Worm (Caenorhabditis elegans) whole organism, young adult: ENCODE measurements around the gene cyp-37A1.
A peak's percentile ranks its signal among the peaks of the same experiment; 100 is the strongest.

Experiments
- B0019.2 ChIP-seq: fragments of 200-800 bp; sonication (Bioruptor generic); conservative IDR thresholded peaks from 2 replicates; pipeline ENCODE4 v1.3.6; 2022; ENCODE audit warnings: missing genetic modification reagents, missing genetic modification characterization, missing compliant biosample characterization
- B0261.1 ChIP-seq: sonication (generic microtip); optimal IDR thresholded peaks from 2 replicates; lab custom pipeline; 2016; ENCODE audit warnings: mild to moderate bottlenecking, missing genetic modification characterization, moderate library complexity, missing compliant biosample characterization
- C06A6.2 ChIP-seq: fragments of 200-800 bp; sonication (Bioruptor generic); conservative IDR thresholded peaks from 2 replicates; pipeline ENCODE4 v1.3.6; 2022; ENCODE audit warnings: missing genetic modification characterization, missing compliant biosample characterization
- F37B4.10 ChIP-seq: fragments of 200-800 bp; sonication (Bioruptor generic); IDR thresholded peaks from 2 replicates; pipeline ENCODE4 v1.3.6; 2022; ENCODE audit warnings: missing genetic modification characterization, missing compliant biosample characterization
- F49E8.2 ChIP-seq: sonication (generic microtip); optimal IDR thresholded peaks from 3 replicates; lab custom pipeline; 2017; ENCODE audit warnings: missing genetic modification characterization, mild to moderate bottlenecking, missing compliant biosample characterization, antibody characterized with exemption, moderate library complexity; ENCODE audit not compliant: insufficient read depth
- T07F8.4 ChIP-seq: sonication (generic microtip); optimal IDR thresholded peaks from 2 replicates; lab custom pipeline; 2016; ENCODE audit warnings: mild to moderate bottlenecking, missing genetic modification characterization, moderate library complexity, missing compliant biosample characterization
- T26A5.8 ChIP-seq: sonication (generic microtip); optimal IDR thresholded peaks from 2 replicates; lab custom pipeline; 2016; ENCODE audit warnings: missing genetic modification characterization, missing compliant biosample characterization
- atf-7 ChIP-seq: sonication (generic microtip); optimal IDR thresholded peaks from 2 replicates; lab custom pipeline; 2017; ENCODE audit warnings: mild to moderate bottlenecking, missing genetic modification characterization, missing compliant biosample characterization
- attf-6 ChIP-seq: fragments of 200-800 bp; sonication (Bioruptor generic); IDR thresholded peaks from 2 replicates; pipeline ENCODE4 v1.3.6; 2022; ENCODE audit warnings: missing genetic modification reagents, missing genetic modification characterization, missing compliant biosample characterization
- cebp-1 ChIP-seq, 2 experiments: fragments of 200-800 bp in 1 of 2; sonication (Bioruptor generic) in 1 of 2; sonication (generic microtip) in 1 of 2; IDR thresholded peaks in 1 of 2; optimal IDR thresholded peaks in 1 of 2; 2 replicates each; pipeline versions ENCODE4 v1.3.6 to Lab custom; 2017 to 2022; ENCODE audit warnings: missing compliant biosample characterization in 2 of 2, missing genetic modification characterization in 2 of 2, mild to moderate bottlenecking in 1 of 2, missing genetic modification reagents in 1 of 2, moderate library complexity in 1 of 2
- cebp-2 ChIP-seq: fragments of 200-800 bp; sonication (Bioruptor generic); IDR thresholded peaks from 2 replicates; pipeline ENCODE4 v1.3.6; 2022; ENCODE audit warnings: missing genetic modification characterization, missing compliant biosample characterization
- ceh-27 ChIP-seq: fragments of 200-800 bp; sonication (Bioruptor generic); optimal IDR thresholded peaks from 2 replicates; lab custom pipeline; 2018; ENCODE audit warnings: mild to moderate bottlenecking, missing genetic modification characterization, moderate library complexity, missing compliant biosample characterization
- ceh-58 ChIP-seq: fragments of 200-800 bp; sonication (Bioruptor generic); IDR thresholded peaks from 2 replicates; pipeline ENCODE4 v1.3.6; 2022; ENCODE audit warnings: missing genetic modification characterization, missing compliant biosample characterization
- ceh-79 ChIP-seq: sonication (generic microtip); optimal IDR thresholded peaks from 2 replicates; lab custom pipeline; 2017; ENCODE audit warnings: mild to moderate bottlenecking, missing genetic modification characterization, missing compliant biosample characterization
- ceh-91 ChIP-seq: fragments of 200-800 bp; sonication (Bioruptor generic); IDR thresholded peaks from 2 replicates; pipeline ENCODE4 v1.3.6; 2022; ENCODE audit warnings: missing genetic modification reagents, missing genetic modification characterization, missing compliant biosample characterization
- die-1 ChIP-seq: sonication (generic microtip); optimal IDR thresholded peaks from 2 replicates; lab custom pipeline; 2016; ENCODE audit warnings: missing genotype, mild to moderate bottlenecking, missing genetic modification characterization, missing compliant biosample characterization
- egrh-3 ChIP-seq: fragments of 200-800 bp; sonication (Bioruptor generic); IDR thresholded peaks from 2 replicates; pipeline ENCODE4 v1.3.6; 2022; ENCODE audit warnings: missing genetic modification reagents, missing genetic modification characterization, missing compliant biosample characterization
- ekl-4 ChIP-seq: fragments of 200-800 bp; sonication (Bioruptor generic); IDR thresholded peaks from 2 replicates; pipeline ENCODE4 v1.3.6; 2022; ENCODE audit warnings: missing genetic modification reagents, missing genetic modification characterization, missing compliant biosample characterization
- fkh-3 ChIP-seq: sonication (generic microtip); optimal IDR thresholded peaks from 2 replicates; lab custom pipeline; 2016; ENCODE audit warnings: mild to moderate bottlenecking, missing genetic modification characterization, missing compliant biosample characterization
- gei-17 ChIP-seq: fragments of 200-800 bp; sonication (Bioruptor generic); optimal IDR thresholded peaks from 2 replicates; lab custom pipeline; 2018; ENCODE audit warnings: mild to moderate bottlenecking, missing genetic modification characterization, missing compliant biosample characterization
- hmg-20 ChIP-seq: fragments of 200-800 bp; sonication (Bioruptor generic); IDR thresholded peaks from 2 replicates; pipeline ENCODE4 v1.3.6; 2022; ENCODE audit warnings: missing genetic modification reagents, missing genetic modification characterization, missing compliant biosample characterization
- hrde-1 ChIP-seq: sonication (generic microtip); optimal IDR thresholded peaks from 2 replicates; lab custom pipeline; 2016; ENCODE audit warnings: missing genetic modification characterization, mild to moderate bottlenecking, missing compliant biosample characterization, moderate library complexity, missing genotype, missing genetic modification reagents, borderline replicate concordance
- let-526 ChIP-seq: fragments of 200-800 bp; sonication (Bioruptor generic); IDR thresholded peaks from 2 replicates; pipeline ENCODE4 v1.3.6; 2022; ENCODE audit warnings: missing genetic modification reagents, missing genetic modification characterization, missing compliant biosample characterization
- let-607 ChIP-seq, 2 experiments: fragments of 200-800 bp in 1 of 2; sonication (Bioruptor generic) in 1 of 2; sonication (generic microtip) in 1 of 2; optimal IDR thresholded peaks; 2 replicates each; lab custom pipeline; 2016 to 2018; ENCODE audit warnings: mild to moderate bottlenecking in 2 of 2, missing compliant biosample characterization in 2 of 2, missing genetic modification characterization in 2 of 2, moderate library complexity in 2 of 2, missing genotype in 1 of 2
- lin-26 ChIP-seq: fragments of 200-800 bp; sonication (Bioruptor generic); IDR thresholded peaks from 2 replicates; pipeline ENCODE4 v1.3.6; 2022; ENCODE audit warnings: missing genetic modification reagents, missing genetic modification characterization, missing compliant biosample characterization
- lin-35 ChIP-seq, 3 experiments: fragments of 150-350 bp in 2 of 3; sonication (generic microtip) in 1 of 3; optimal IDR thresholded peaks; 2 replicates each; lab custom pipeline; 2014 to 2018; ENCODE audit warnings: missing biosample characterization in 3 of 3, missing genetic modification characterization in 3 of 3, missing genetic modification reagents in 3 of 3
- lin-54 ChIP-seq: fragments of 200-800 bp; sonication (Bioruptor generic); optimal IDR thresholded peaks from 2 replicates; lab custom pipeline; 2018; ENCODE audit warnings: mild to moderate bottlenecking, missing genetic modification characterization, missing compliant biosample characterization
- lsl-1 ChIP-seq: fragments of 200-800 bp; sonication (Bioruptor generic); optimal IDR thresholded peaks from 2 replicates; lab custom pipeline; 2018; ENCODE audit warnings: mild to moderate bottlenecking, missing genetic modification characterization, moderate library complexity, missing compliant biosample characterization
- madf-6 ChIP-seq: fragments of 200-800 bp; sonication (Bioruptor generic); IDR thresholded peaks from 2 replicates; pipeline ENCODE4 v1.3.6; 2022; ENCODE audit warnings: missing genetic modification reagents, missing genetic modification characterization, missing compliant biosample characterization
- mcd-1 ChIP-seq: fragments of 200-800 bp; sonication (Bioruptor generic); IDR thresholded peaks from 2 replicates; pipeline ENCODE4 v1.3.6; 2022; ENCODE audit warnings: missing genetic modification reagents, missing genetic modification characterization, missing compliant biosample characterization
- mxl-1 ChIP-seq: sonication (generic microtip); optimal IDR thresholded peaks from 2 replicates; lab custom pipeline; 2016; ENCODE audit warnings: missing genetic modification characterization, missing compliant biosample characterization
- nfya-2 ChIP-seq: fragments of 200-800 bp; sonication (Bioruptor generic); IDR thresholded peaks from 2 replicates; pipeline ENCODE4 v1.3.6; 2022; ENCODE audit warnings: missing genetic modification reagents, missing genetic modification characterization, missing compliant biosample characterization
- nhr-120 ChIP-seq: fragments of 200-800 bp; sonication (Bioruptor generic); IDR thresholded peaks from 2 replicates; pipeline ENCODE4 v1.3.6; 2022; ENCODE audit warnings: missing genetic modification characterization, missing compliant biosample characterization
- nhr-179 ChIP-seq: sonication (generic microtip); optimal IDR thresholded peaks from 2 replicates; lab custom pipeline; 2016; ENCODE audit warnings: mild to moderate bottlenecking, missing genetic modification characterization, missing compliant biosample characterization
- pbrm-1 ChIP-seq: fragments of 200-800 bp; sonication (Bioruptor generic); IDR thresholded peaks from 2 replicates; pipeline ENCODE4 v1.3.6; 2022; ENCODE audit warnings: missing genetic modification reagents, missing genetic modification characterization, missing compliant biosample characterization
- pha-4 ChIP-seq: fragments of 150-350 bp; sonication (generic microtip); optimal IDR thresholded peaks from 2 replicates; lab custom pipeline; 2014; ENCODE audit warnings: missing biosample characterization, missing genetic modification reagents, missing genetic modification characterization
- rcor-1 ChIP-seq: fragments of 200-800 bp; sonication (Bioruptor generic); IDR thresholded peaks from 2 replicates; pipeline ENCODE4 v1.3.6; 2022; ENCODE audit warnings: missing genetic modification reagents, missing genetic modification characterization, missing compliant biosample characterization
- unc-62 ChIP-seq: fragments of 150-350 bp; optimal IDR thresholded peaks from 2 replicates; lab custom pipeline; 2014; ENCODE audit warnings: missing biosample characterization, missing genetic modification reagents, missing genetic modification characterization
- zfh-2 ChIP-seq: fragments of 200-800 bp; sonication (Bioruptor generic); conservative IDR thresholded peaks from 2 replicates; pipeline ENCODE4 v1.3.6; 2022; ENCODE audit warnings: missing genetic modification reagents, missing genetic modification characterization, missing compliant biosample characterization
- zim-3 ChIP-seq: sonication (generic microtip); optimal IDR thresholded peaks from 2 replicates; lab custom pipeline; 2017; ENCODE audit warnings: mild to moderate bottlenecking, missing genetic modification characterization, moderate library complexity, missing compliant biosample characterization
- ztf-28 ChIP-seq: fragments of 200-800 bp; sonication (Bioruptor generic); IDR thresholded peaks from 2 replicates; pipeline ENCODE4 v1.3.6; 2022; ENCODE audit warnings: missing genetic modification reagents, missing genetic modification characterization, missing compliant biosample characterization

Gene cyp-37A1

DNA sequence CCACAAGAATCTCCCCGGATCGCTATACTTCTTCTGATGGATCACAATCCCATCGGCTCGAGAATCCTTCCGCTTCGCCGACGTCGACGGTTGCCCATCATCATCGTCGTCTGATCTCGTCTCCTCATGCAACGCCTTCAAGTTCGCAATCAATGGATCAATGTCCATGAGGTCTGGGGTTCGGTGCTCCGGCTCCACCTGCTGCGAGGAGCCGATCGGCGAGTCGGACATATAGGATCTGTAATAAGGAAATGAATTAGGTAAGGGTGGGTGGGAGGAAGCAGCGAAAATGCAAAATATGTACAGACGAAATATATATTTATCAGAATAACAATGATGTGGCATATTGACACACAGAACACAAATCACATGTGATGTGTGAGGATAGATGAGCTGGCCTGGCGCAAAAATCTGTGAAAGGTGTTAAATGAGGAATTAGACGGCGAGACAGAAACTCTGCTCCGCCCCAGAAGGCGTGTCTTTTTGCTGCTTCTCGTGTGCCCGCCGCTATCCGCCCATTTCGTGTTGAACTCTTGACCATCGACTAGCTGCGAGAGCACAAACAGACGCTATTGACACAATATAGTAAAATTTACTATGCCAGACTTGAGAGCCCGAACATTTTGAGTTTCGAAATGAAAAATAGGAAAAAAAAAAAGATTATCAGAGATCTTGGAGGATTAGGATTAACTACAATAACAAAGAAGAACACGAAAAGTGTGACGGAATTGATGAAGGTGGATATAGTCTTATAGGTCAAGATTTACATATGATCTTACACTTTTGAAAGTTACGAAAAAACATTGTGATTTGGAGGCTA is 20.9 kb upstream of the cyp-37A1 start:
- no peak for TF ChIP-seq cebp-1 (GFP tag; IDR thresholded peaks at IDR 0.05; lab: Robert Waterston, UW)
- no peak for TF ChIP-seq cebp-1 (tag; optimal IDR thresholded peaks at IDR 0.05; lab: Kevin White, UChicago)
- TF ChIP-seq T26A5.8: no peak
- TF ChIP-seq hrde-1 (tag; lab: Kevin White, UChicago): no peak
- no peak for TF ChIP-seq mcd-1 (GFP tag; lab: Robert Waterston, UW)
- no peak for TF ChIP-seq let-607 (tag; optimal IDR thresholded peaks at IDR 0.05; lab: Kevin White, UChicago)
- peak; percentile 70 for TF ChIP-seq zfh-2 (GFP tag; lab: Robert Waterston, UW)
- no peak for TF ChIP-seq fkh-3 (tag; lab: Kevin White, UChicago)

DNA sequence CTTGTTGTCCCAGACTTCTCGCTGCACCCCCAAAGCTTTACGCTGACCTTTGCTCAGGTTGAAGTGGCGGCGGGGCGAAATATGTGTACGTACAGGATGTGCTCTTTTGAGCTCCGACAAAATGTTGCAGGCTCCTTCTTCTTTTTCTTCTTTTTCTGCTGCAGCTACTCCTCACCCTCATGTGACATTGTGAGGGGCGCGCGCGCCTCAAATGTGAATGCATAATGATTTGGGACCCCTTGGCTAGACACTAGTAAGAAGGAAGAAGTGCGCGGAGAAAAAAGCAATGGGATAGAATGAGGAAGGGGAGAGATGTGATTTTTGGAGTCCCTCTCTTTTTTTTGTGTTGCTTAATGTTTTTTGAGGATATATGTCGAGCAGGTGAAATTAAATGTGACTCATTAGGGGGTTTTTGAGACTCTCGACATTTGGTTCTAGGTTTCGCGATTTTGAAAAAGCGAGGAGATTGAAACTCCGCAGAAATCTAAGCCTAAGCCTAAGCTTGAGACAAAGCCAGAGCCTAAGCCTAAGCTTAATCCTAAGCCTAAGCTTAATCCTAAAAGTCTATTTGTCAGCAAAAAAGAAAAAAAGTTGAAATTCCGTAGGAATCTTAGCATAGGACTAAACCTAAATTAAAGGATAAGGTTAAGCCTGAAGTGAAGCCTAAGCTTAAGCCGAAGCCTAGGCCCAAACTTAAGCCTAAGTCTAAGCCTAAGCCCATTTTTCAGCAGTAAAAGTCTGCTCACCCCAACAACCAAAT is 20.1 kb upstream of the cyp-37A1 start:
- TF ChIP-seq F37B4.10 (GFP tag; lab: Robert Waterston, UW): no peak
- 0 out of 2 replicates have a peak, but pooled peaks have one; percentile 46 for TF ChIP-seq zfh-2 (GFP tag; lab: Robert Waterston, UW)
- no peak for TF ChIP-seq T07F8.4 (tag; lab: Kevin White, UChicago)
- no peak for TF ChIP-seq lin-26 (GFP tag; lab: Robert Waterston, UW)
- TF ChIP-seq atf-7 (tag; lab: Kevin White, UChicago): no peak
- TF ChIP-seq cebp-1 (GFP tag; IDR thresholded peaks at IDR 0.05; lab: Robert Waterston, UW): no peak
- TF ChIP-seq cebp-1 (tag; optimal IDR thresholded peaks at IDR 0.05; lab: Kevin White, UChicago): peak; percentile 23
- TF ChIP-seq ekl-4 (GFP tag; lab: Robert Waterston, UW): no peak
- no peak for TF ChIP-seq ztf-28 (GFP tag; lab: Robert Waterston, UW)
- TF ChIP-seq B0261.1 (tag; lab: Kevin White, UChicago): no peak
- no peak for TF ChIP-seq C06A6.2
- no peak for TF ChIP-seq nhr-120
- no peak for TF ChIP-seq lin-54
- TF ChIP-seq ceh-27 (GFP tag; lab: Kevin White, UChicago): no peak
- no peak for TF ChIP-seq ceh-79
- no peak for TF ChIP-seq ceh-91 (GFP tag; lab: Robert Waterston, UW)
- TF ChIP-seq mcd-1 (GFP tag; lab: Robert Waterston, UW): peak; percentile 11; the same call in 1 of the 2 replicates
- no peak for TF ChIP-seq lin-35 (GFP tag; optimal IDR thresholded peaks at IDR 0.05; lab: Kevin White, UChicago)
- no peak for TF ChIP-seq hmg-20 (GFP tag; lab: Robert Waterston, UW)
- no peak for TF ChIP-seq B0019.2 (GFP tag; lab: Robert Waterston, UW)
- no peak for TF ChIP-seq F49E8.2
- TF ChIP-seq zim-3 (tag; lab: Kevin White, UChicago): no peak
- peak; percentile 12; the same call in 1 of the 2 replicates for TF ChIP-seq madf-6 (GFP tag; lab: Robert Waterston, UW)
- TF ChIP-seq fkh-3 (tag; lab: Kevin White, UChicago): no peak
- no peak for TF ChIP-seq gei-17

DNA sequence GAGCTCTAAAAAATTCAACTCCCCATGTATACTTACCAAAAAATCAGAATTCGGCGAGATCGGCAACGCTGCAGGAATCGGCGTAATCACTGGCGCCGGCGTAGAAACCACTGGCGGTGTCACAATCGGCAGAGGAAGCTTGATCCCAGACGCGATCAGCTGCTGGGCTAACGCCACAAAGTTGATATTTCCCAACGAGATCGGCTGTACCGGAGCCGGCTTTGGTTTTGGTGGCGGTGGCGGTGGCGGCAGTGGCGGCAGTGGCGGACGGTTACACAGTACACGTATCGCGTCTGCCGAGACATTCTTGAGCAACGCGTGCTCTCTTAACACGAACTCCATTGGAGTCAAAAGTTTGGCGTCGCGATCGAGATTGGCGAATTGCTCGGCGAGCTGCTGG is 17.8 kb upstream of the cyp-37A1 start:
- no peak for TF ChIP-seq B0019.2 (GFP tag; lab: Robert Waterston, UW)
- TF ChIP-seq ceh-58: no peak
- no peak for TF ChIP-seq B0261.1 (tag; lab: Kevin White, UChicago)
- no peak for TF ChIP-seq lsl-1
- no peak for TF ChIP-seq pbrm-1 (GFP tag; lab: Robert Waterston, UW)
- TF ChIP-seq rcor-1: no peak
- no peak for TF ChIP-seq lin-26 (GFP tag; lab: Robert Waterston, UW)
- no peak for TF ChIP-seq attf-6 (GFP tag; lab: Robert Waterston, UW)
- TF ChIP-seq mcd-1 (GFP tag; lab: Robert Waterston, UW): no peak
- no peak for TF ChIP-seq lin-35 (GFP tag; optimal IDR thresholded peaks at IDR 0.05; lab: Kevin White, UChicago)
- no peak for TF ChIP-seq mxl-1 (tag; lab: Kevin White, UChicago)
- TF ChIP-seq nhr-179 (tag; lab: Kevin White, UChicago): no peak
- no peak for TF ChIP-seq T07F8.4 (tag; lab: Kevin White, UChicago)
- no peak for TF ChIP-seq lin-54
- no peak for TF ChIP-seq unc-62 (GFP tag; lab: Kevin White, UChicago)
- TF ChIP-seq cebp-2: no peak
- no peak for TF ChIP-seq pha-4 (tag; lab: Kevin White, UChicago)
- peak; percentile 12; the same call in 1 of the 2 replicates for TF ChIP-seq egrh-3 (GFP tag; lab: Robert Waterston, UW)
- TF ChIP-seq ceh-27 (GFP tag; lab: Kevin White, UChicago): no peak
- TF ChIP-seq die-1: no peak
- peak; percentile 4; the same call in 1 of the 2 replicates for TF ChIP-seq let-526
- no peak for TF ChIP-seq madf-6 (GFP tag; lab: Robert Waterston, UW)
- TF ChIP-seq nfya-2: no peak
